Worm (Caenorhabditis elegans): Measurements from ENCODE around the gene T05A8.6.
A peak's percentile ranks its signal among the peaks of the same experiment; 100 is the strongest.

The T05A8.6 gene

ce11 chrII:2752536-2752935 is 13.0 kb upstream of the T05A8.6 start, which contains the start of gene F29A7.6:
Gene F29A7.6, minus strand, starts transcription at chrII:2752611.
- TF ChIP-seq pes-1 (GFP tag; IDR thresholded peaks at IDR 0.05) (0 out of 2 replicates have a peak, but pooled peaks have one; percentile 58), aly-1 (tag; optimal IDR thresholded peaks at IDR 0.05) (no peak)

DNA sequence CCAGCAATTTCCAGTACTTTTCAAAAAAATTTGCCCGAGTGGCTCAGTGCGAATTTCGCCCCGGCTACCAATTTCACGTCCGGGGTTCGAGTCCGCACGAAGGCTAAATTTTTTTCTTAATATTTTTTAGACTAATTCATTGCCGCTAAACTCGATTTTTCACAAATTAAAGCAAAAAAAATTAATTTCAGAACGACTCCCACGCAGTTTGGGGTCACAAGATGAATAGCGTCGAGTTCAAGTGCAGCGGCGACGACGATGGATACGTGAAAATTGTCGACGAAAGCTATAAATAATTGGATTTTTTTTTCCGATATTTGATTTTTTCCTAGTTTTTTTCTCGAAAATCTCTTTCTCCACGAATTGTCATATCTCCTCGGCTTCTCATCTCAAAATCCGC is 11.8 kb upstream of the T05A8.6 start:
- TF ChIP-seq ets-7 (tag; optimal IDR thresholded peaks at IDR 0.05) (no peak), tbx-11 (GFP tag; IDR thresholded peaks at IDR 0.05) (no peak), hnd-1 (tag; optimal IDR thresholded peaks at IDR 0.05) (no peak), sea-1 (GFP tag; conservative IDR thresholded peaks at IDR 0.05) (no peak), ceh-36 (tag; optimal IDR thresholded peaks at IDR 0.05) (no peak), F13C5.2 (tag; optimal IDR thresholded peaks at IDR 0.05) (no peak), ama-1 (optimal IDR thresholded peaks at IDR 0.05) (no peak), scrt-1 (GFP tag; IDR thresholded peaks at IDR 0.05) (no peak), ceh-13 (GFP tag; optimal IDR thresholded peaks at IDR 0.05) (no peak), hmbx-1 (tag; optimal IDR thresholded peaks at IDR 0.05) (no peak), pes-1 (GFP tag; IDR thresholded peaks at IDR 0.05) (no peak), hmg-4 (GFP tag; optimal IDR thresholded peaks at IDR 0.05) (no peak)

ce11 chrII:2749595-2750048 is 10.1 kb upstream of the T05A8.6 start, which contains the start of gene F29A7.4:
Gene F29A7.4, plus strand, starts transcription at chrII:2749998.
- TF ChIP-seq sea-1 (GFP tag; conservative IDR thresholded peaks at IDR 0.05) (no peak), aly-1 (tag; optimal IDR thresholded peaks at IDR 0.05) (no peak), B0310.2 (tag; optimal IDR thresholded peaks at IDR 0.05) (no peak), F13C5.2 (tag; optimal IDR thresholded peaks at IDR 0.05) (no peak), ets-7 (tag; optimal IDR thresholded peaks at IDR 0.05) (no peak), ceh-36 (tag; optimal IDR thresholded peaks at IDR 0.05) (no peak), tbx-11 (GFP tag; IDR thresholded peaks at IDR 0.05) (no peak), tbx-37 (GFP tag; conservative IDR thresholded peaks at IDR 0.05) (no peak), hmg-4 (GFP tag; optimal IDR thresholded peaks at IDR 0.05) (no peak), hnd-1 (tag; optimal IDR thresholded peaks at IDR 0.05) (no peak), hmbx-1 (tag; optimal IDR thresholded peaks at IDR 0.05) (no peak), ceh-13 (GFP tag; optimal IDR thresholded peaks at IDR 0.05) (no peak), tra-4 (tag; optimal IDR thresholded peaks at IDR 0.05) (no peak), flt-1 (GFP tag; IDR thresholded peaks at IDR 0.05) (no peak), pes-1 (GFP tag; IDR thresholded peaks at IDR 0.05) (no peak)

DNA sequence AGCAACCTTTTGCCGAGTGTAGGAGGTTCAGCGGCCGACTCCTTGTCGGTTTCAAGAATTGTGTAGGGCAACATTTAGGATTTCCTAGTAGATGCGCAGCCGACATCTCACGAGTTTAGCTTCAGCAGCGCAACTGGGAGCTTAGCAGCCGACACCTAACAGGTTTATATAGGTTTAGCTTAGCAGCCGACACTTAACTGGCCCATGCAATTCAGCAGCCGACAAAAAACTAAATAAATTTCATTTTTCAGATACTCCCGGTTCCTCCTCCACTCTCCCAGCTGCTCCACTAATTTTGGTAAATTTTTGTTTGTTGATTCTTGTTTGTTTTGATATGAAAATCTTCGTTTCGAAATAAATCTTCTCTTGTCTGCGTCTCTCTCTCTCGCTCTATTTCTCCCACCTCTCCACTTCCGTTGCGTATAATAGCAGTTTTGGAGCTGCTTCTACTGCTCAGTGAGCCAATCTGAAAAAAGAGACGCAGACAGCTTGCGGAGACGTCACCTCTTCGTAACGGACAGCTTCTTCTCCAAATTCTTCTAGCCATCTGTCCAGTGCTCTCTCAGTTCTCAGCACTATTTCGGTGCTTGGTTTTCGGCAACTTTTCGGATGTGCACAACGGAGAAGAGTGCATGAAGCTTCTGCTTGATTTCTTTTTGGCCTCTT is 8.6 kb upstream of the T05A8.6 start:
- TF ChIP-seq sea-1 (GFP tag; conservative IDR thresholded peaks at IDR 0.05) = no peak
- TF ChIP-seq flt-1 (GFP tag; IDR thresholded peaks at IDR 0.05) = no peak
- no peak for TF ChIP-seq B0310.2 (tag; optimal IDR thresholded peaks at IDR 0.05)
- TF ChIP-seq ceh-13 (GFP tag; optimal IDR thresholded peaks at IDR 0.05) = no peak
- TF ChIP-seq hmbx-1 (tag; optimal IDR thresholded peaks at IDR 0.05) = no peak
- no peak for TF ChIP-seq tbx-11 (GFP tag; IDR thresholded peaks at IDR 0.05)
- TF ChIP-seq ceh-36 (tag; optimal IDR thresholded peaks at IDR 0.05) = no peak

ce11 chrII:2742251-2742650 is 2.7 kb upstream of the T05A8.6 start, which contains the start of gene T05A8.7:
Gene T05A8.7, minus strand, starts transcription at chrII:2742351.
- no peak for TF ChIP-seq tbx-11 (GFP tag; IDR thresholded peaks at IDR 0.05)
- TF ChIP-seq pes-1 (GFP tag; IDR thresholded peaks at IDR 0.05) = no peak

ce11 chrII:2741405-2741804 is 1.9 kb upstream of the T05A8.6 start:
- TF ChIP-seq pes-1 (GFP tag; IDR thresholded peaks at IDR 0.05) = no peak
- TF ChIP-seq aly-1 (tag; optimal IDR thresholded peaks at IDR 0.05) = no peak
- TF ChIP-seq ama-1 (optimal IDR thresholded peaks at IDR 0.05) = no peak
- no peak for TF ChIP-seq ceh-13 (GFP tag; optimal IDR thresholded peaks at IDR 0.05)
- TF ChIP-seq scrt-1 (GFP tag; IDR thresholded peaks at IDR 0.05) = 0 out of 2 replicates have a peak, but pooled peaks have one; percentile 47

DNA sequence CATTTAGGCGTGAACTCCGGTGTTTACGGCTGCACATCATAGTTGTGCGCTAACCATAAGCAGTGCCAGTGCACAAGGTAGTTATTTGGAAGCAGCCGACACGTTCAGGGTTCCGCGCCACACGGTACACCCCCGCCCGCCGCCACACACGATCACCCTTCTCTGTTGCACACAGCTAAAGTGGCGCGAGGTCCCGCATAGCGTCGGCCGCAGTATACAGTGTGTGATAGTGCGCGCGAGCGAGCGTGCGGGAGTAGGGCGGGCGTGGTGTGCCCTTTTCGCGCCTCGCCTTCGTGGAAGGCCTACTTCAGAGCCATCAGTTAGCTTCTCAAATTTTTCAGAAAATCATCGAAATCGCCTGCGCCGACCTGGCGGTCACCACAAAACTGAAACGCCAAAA is 2.6 kb downstream of the T05A8.6 start:
- no peak for TF ChIP-seq hmg-4 (GFP tag; optimal IDR thresholded peaks at IDR 0.05)
- no peak for TF ChIP-seq pes-1 (GFP tag; IDR thresholded peaks at IDR 0.05)
- TF ChIP-seq sea-1 (GFP tag; conservative IDR thresholded peaks at IDR 0.05) = no peak
- no peak for TF ChIP-seq hmbx-1 (tag; optimal IDR thresholded peaks at IDR 0.05)
- no peak for TF ChIP-seq ets-7 (tag; optimal IDR thresholded peaks at IDR 0.05)
- no peak for TF ChIP-seq ama-1 (optimal IDR thresholded peaks at IDR 0.05)
- TF ChIP-seq ceh-36 (tag; optimal IDR thresholded peaks at IDR 0.05) = no peak
- no peak for TF ChIP-seq ceh-13 (GFP tag; optimal IDR thresholded peaks at IDR 0.05)
- no peak for TF ChIP-seq hnd-1 (tag; optimal IDR thresholded peaks at IDR 0.05)
- no peak for TF ChIP-seq tbx-11 (GFP tag; IDR thresholded peaks at IDR 0.05)
- no peak for TF ChIP-seq flt-1 (GFP tag; IDR thresholded peaks at IDR 0.05)
- TF ChIP-seq tra-4 (tag; optimal IDR thresholded peaks at IDR 0.05) = no peak
- TF ChIP-seq scrt-1 (GFP tag; IDR thresholded peaks at IDR 0.05) = no peak
- TF ChIP-seq aly-1 (tag; optimal IDR thresholded peaks at IDR 0.05) = no peak
- TF ChIP-seq tbx-37 (GFP tag; conservative IDR thresholded peaks at IDR 0.05) = no peak

ce11 chrII:2736156-2736728 is 3.3 kb downstream of the T05A8.6 start, which contains the start of gene T05A8.8:
Gene T05A8.8, plus strand, starts transcription at chrII:2736678.
- TF ChIP-seq B0310.2 (tag; optimal IDR thresholded peaks at IDR 0.05) (no peak), ceh-13 (GFP tag; optimal IDR thresholded peaks at IDR 0.05) (no peak), hmbx-1 (tag; optimal IDR thresholded peaks at IDR 0.05) (no peak), ama-1 (optimal IDR thresholded peaks at IDR 0.05) (no peak), pes-1 (GFP tag; IDR thresholded peaks at IDR 0.05) (no peak), tbx-11 (GFP tag; IDR thresholded peaks at IDR 0.05) (no peak), sea-1 (GFP tag; conservative IDR thresholded peaks at IDR 0.05) (no peak), tra-4 (tag; optimal IDR thresholded peaks at IDR 0.05) (no peak), F13C5.2 (tag; optimal IDR thresholded peaks at IDR 0.05) (no peak), aly-1 (tag; optimal IDR thresholded peaks at IDR 0.05) (no peak), scrt-1 (GFP tag; IDR thresholded peaks at IDR 0.05) (no peak), flt-1 (GFP tag; IDR thresholded peaks at IDR 0.05) (no peak), tbx-37 (GFP tag; conservative IDR thresholded peaks at IDR 0.05) (no peak), hnd-1 (tag; optimal IDR thresholded peaks at IDR 0.05) (no peak), ceh-36 (tag; optimal IDR thresholded peaks at IDR 0.05) (no peak), hmg-4 (GFP tag; optimal IDR thresholded peaks at IDR 0.05) (no peak), ets-7 (tag; optimal IDR thresholded peaks at IDR 0.05) (no peak)
